Worm (Caenorhabditis elegans) whole organism, L4 larva: ENCODE measurements around the gene srd-42.

Experiments
- F26F4.8 ChIP-seq: fragments of 200-800 bp; sonication (Bioruptor generic); conservative IDR thresholded peaks from 2 replicates; pipeline ENCODE4 v1.3.6; 2022; ENCODE audit warnings: missing genetic modification characterization, missing compliant biosample characterization
- F37D6.2 ChIP-seq: sonication (generic microtip); optimal IDR thresholded peaks from 2 replicates; lab custom pipeline; 2016; ENCODE audit warnings: mild to moderate bottlenecking, missing genetic modification characterization, missing compliant biosample characterization
- R02D3.7 ChIP-seq: fragments of 150-350 bp; sonication (generic microtip); optimal IDR thresholded peaks from 3 replicates; lab custom pipeline; 2014; ENCODE audit warnings: missing biosample characterization, missing genetic modification characterization
- T26A8.4 ChIP-seq: fragments of 200-800 bp; sonication (Bioruptor generic); IDR thresholded peaks from 2 replicates; pipeline ENCODE4 v1.3.6; 2022; ENCODE audit warnings: missing genetic modification characterization, missing compliant biosample characterization
- Y5F2A.4 ChIP-seq: fragments of 200-800 bp; sonication (Bioruptor generic); optimal IDR thresholded peaks from 2 replicates; lab custom pipeline; 2018; ENCODE audit warnings: mild to moderate bottlenecking, missing genetic modification characterization, missing compliant biosample characterization
- aly-2 ChIP-seq: sonication (generic microtip); optimal IDR thresholded peaks from 2 replicates; lab custom pipeline; 2018; ENCODE audit warnings: missing biosample characterization, missing genetic modification characterization
- attf-4 ChIP-seq: sonication (generic microtip); optimal IDR thresholded peaks from 3 replicates; lab custom pipeline; 2017; ENCODE audit warnings: missing biosample characterization, missing genetic modification characterization
- ceh-62 ChIP-seq: sonication (generic microtip); optimal IDR thresholded peaks from 2 replicates; lab custom pipeline; 2017; ENCODE audit warnings: missing biosample characterization, missing genetic modification characterization
- ces-1 ChIP-seq: fragments of 150-350 bp; sonication (generic microtip); optimal IDR thresholded peaks from 4 replicates; lab custom pipeline; 2014; ENCODE audit warnings: missing biosample characterization, missing genetic modification reagents, missing genetic modification characterization
- ctbp-1 ChIP-seq: fragments of 200-800 bp; sonication (Bioruptor generic); IDR thresholded peaks from 2 replicates; pipeline ENCODE4 v1.3.6; 2022; ENCODE audit warnings: missing genetic modification reagents, missing genetic modification characterization, missing compliant biosample characterization
- daf-12 ChIP-seq: fragments of 150-350 bp; optimal IDR thresholded peaks from 2 replicates; lab custom pipeline; 2014; ENCODE audit warnings: missing biosample characterization, missing genetic modification reagents, missing genetic modification characterization
- daf-16 ChIP-seq, 3 experiments: sonication (generic microtip); optimal IDR thresholded peaks; 2 replicates each; lab custom pipeline; 2016 to 2017; ENCODE audit warnings: missing genetic modification characterization in 3 of 3, missing genetic modification reagents in 3 of 3, mild to moderate bottlenecking in 2 of 3, missing compliant biosample characterization in 2 of 3, missing biosample characterization in 1 of 3, moderate library complexity in 1 of 3
- daf-19 ChIP-seq: fragments of 200-800 bp; sonication (Bioruptor generic); conservative IDR thresholded peaks from 2 replicates; pipeline ENCODE4 v1.3.6; 2022; ENCODE audit warnings: missing genetic modification characterization, missing compliant biosample characterization
- daf-8 ChIP-seq: fragments of 200-800 bp; sonication (Bioruptor generic); IDR thresholded peaks from 2 replicates; pipeline ENCODE4 v1.3.6; 2022; ENCODE audit warnings: missing genetic modification characterization, missing compliant biosample characterization
- dmd-6 ChIP-seq: fragments of 200-800 bp; sonication (Bioruptor generic); IDR thresholded peaks from 2 replicates; pipeline ENCODE4 v1.3.6; 2022; ENCODE audit warnings: missing genetic modification reagents, missing genetic modification characterization, missing compliant biosample characterization
- duxl-1 ChIP-seq: sonication (generic microtip); optimal IDR thresholded peaks from 2 replicates; lab custom pipeline; 2016; ENCODE audit warnings: mild to moderate bottlenecking, missing genetic modification characterization, moderate library complexity, missing compliant biosample characterization; ENCODE audit not compliant: poor library complexity
- dve-1 ChIP-seq: sonication (generic microtip); optimal IDR thresholded peaks from 2 replicates; lab custom pipeline; 2017; ENCODE audit warnings: antibody characterized with exemption, mild to moderate bottlenecking, missing genetic modification characterization, missing compliant biosample characterization; ENCODE audit not compliant: insufficient read depth
- egl-27 ChIP-seq: sonication (generic microtip); optimal IDR thresholded peaks from 3 replicates; lab custom pipeline; 2017; ENCODE audit warnings: missing biosample characterization, missing genetic modification reagents, missing genetic modification characterization
- egl-43 ChIP-seq: fragments of 200-800 bp; sonication (Bioruptor generic); IDR thresholded peaks from 2 replicates; pipeline ENCODE4 v1.3.6; 2022; ENCODE audit warnings: missing genetic modification reagents, missing genetic modification characterization, missing compliant biosample characterization
- hlh-11 ChIP-seq: fragments of 200-800 bp; sonication (Bioruptor generic); optimal IDR thresholded peaks from 2 replicates; lab custom pipeline; 2018; ENCODE audit warnings: mild to moderate bottlenecking, missing genetic modification characterization, missing compliant biosample characterization
- hlh-30 ChIP-seq: sonication (generic microtip); optimal IDR thresholded peaks from 2 replicates; lab custom pipeline; 2017; ENCODE audit warnings: antibody characterized with exemption, mild to moderate bottlenecking, missing genetic modification characterization, missing compliant biosample characterization; ENCODE audit not compliant: insufficient read depth
- hmg-1.1 ChIP-seq: fragments of 200-800 bp; sonication (Bioruptor generic); IDR thresholded peaks from 2 replicates; pipeline ENCODE4 v1.3.6; 2022; ENCODE audit warnings: missing genetic modification reagents, missing genetic modification characterization, missing compliant biosample characterization
- lim-7 ChIP-seq: fragments of 200-800 bp; sonication (Bioruptor generic); IDR thresholded peaks from 2 replicates; pipeline ENCODE4 v1.3.6; 2022; ENCODE audit warnings: missing genetic modification characterization, missing compliant biosample characterization
- lin-1 ChIP-seq: fragments of 200-800 bp; sonication (Bioruptor generic); IDR thresholded peaks from 2 replicates; pipeline ENCODE4 v1.3.6; 2022; ENCODE audit warnings: missing genetic modification reagents, missing genetic modification characterization, missing compliant biosample characterization
- lin-15B ChIP-seq: fragments of 150-350 bp; sonication (generic microtip); optimal IDR thresholded peaks from 3 replicates; lab custom pipeline; 2014; ENCODE audit warnings: missing biosample characterization, missing genetic modification characterization
- lin-29 ChIP-seq: fragments of 200-800 bp; sonication (Bioruptor generic); IDR thresholded peaks from 2 replicates; pipeline ENCODE4 v1.3.6; 2022; ENCODE audit warnings: missing genetic modification reagents, missing genetic modification characterization, missing compliant biosample characterization
- lin-39 ChIP-seq: fragments of 150-350 bp; optimal IDR thresholded peaks from 2 replicates; lab custom pipeline; 2014; ENCODE audit warnings: missing biosample characterization, missing genetic modification reagents, missing genetic modification characterization
- lir-3 ChIP-seq: sonication (generic microtip); optimal IDR thresholded peaks from 2 replicates; lab custom pipeline; 2016; ENCODE audit warnings: mild to moderate bottlenecking, missing genetic modification characterization, missing compliant biosample characterization
- madf-9 ChIP-seq: fragments of 200-800 bp; sonication (Bioruptor generic); conservative IDR thresholded peaks from 2 replicates; pipeline ENCODE4 v1.3.6; 2022; ENCODE audit warnings: missing genetic modification reagents, missing genetic modification characterization, missing compliant biosample characterization
- nhr-10 ChIP-seq: fragments of 150-350 bp; optimal IDR thresholded peaks from 2 replicates; lab custom pipeline; 2014; ENCODE audit warnings: missing biosample characterization, missing genetic modification characterization
- nhr-102 ChIP-seq: sonication (generic microtip); optimal IDR thresholded peaks from 2 replicates; lab custom pipeline; 2016; ENCODE audit warnings: mild to moderate bottlenecking, missing genetic modification characterization, moderate library complexity, missing compliant biosample characterization
- nhr-11 ChIP-seq: fragments of 150-350 bp; optimal IDR thresholded peaks from 2 replicates; lab custom pipeline; 2014; ENCODE audit warnings: missing biosample characterization, missing genetic modification characterization
- nhr-28 ChIP-seq: fragments of 150-350 bp; optimal IDR thresholded peaks from 2 replicates; lab custom pipeline; 2014; ENCODE audit warnings: missing biosample characterization, missing genetic modification characterization
- nhr-42 ChIP-seq: fragments of 200-800 bp; sonication (Bioruptor generic); IDR thresholded peaks from 2 replicates; pipeline ENCODE4 v1.3.6; 2022; ENCODE audit warnings: missing genetic modification characterization, missing compliant biosample characterization
- nhr-6 ChIP-seq: fragments of 150-350 bp; optimal IDR thresholded peaks from 2 replicates; lab custom pipeline; 2014; ENCODE audit warnings: missing biosample characterization, missing genetic modification characterization
- nhr-77 ChIP-seq: fragments of 150-350 bp; optimal IDR thresholded peaks from 2 replicates; lab custom pipeline; 2014; ENCODE audit warnings: missing biosample characterization, missing genetic modification characterization
- php-3 ChIP-seq: fragments of 200-800 bp; sonication (Bioruptor generic); IDR thresholded peaks from 2 replicates; pipeline ENCODE4 v1.3.6; 2022; ENCODE audit warnings: missing genetic modification reagents, missing genetic modification characterization, missing compliant biosample characterization
- pqm-1 ChIP-seq: sonication (generic microtip); optimal IDR thresholded peaks from 2 replicates; lab custom pipeline; 2017; ENCODE audit warnings: missing biosample characterization, missing genetic modification characterization
- snpc-1.2 ChIP-seq: fragments of 200-800 bp; sonication (Bioruptor generic); IDR thresholded peaks from 2 replicates; pipeline ENCODE4 v1.3.6; 2022; ENCODE audit warnings: missing genetic modification reagents, missing genetic modification characterization, missing compliant biosample characterization
- tra-1 ChIP-seq: fragments of 200-800 bp; sonication (Bioruptor generic); IDR thresholded peaks from 2 replicates; pipeline ENCODE4 v1.3.6; 2022; ENCODE audit warnings: missing genetic modification reagents, missing genetic modification characterization, missing compliant biosample characterization
- unc-39 ChIP-seq: sonication (generic microtip); optimal IDR thresholded peaks from 2 replicates; lab custom pipeline; 2017; ENCODE audit warnings: missing biosample characterization, missing genetic modification characterization
- unc-62 ChIP-seq, 3 experiments: fragments of 150-350 bp in 1 of 3; sonication (generic microtip); optimal IDR thresholded peaks in 2 of 3; peaks in 1 of 3; 1 replicate in 1 of 3; 2 replicates in 2 of 3; lab custom pipeline; 2014 to 2017; ENCODE audit warnings: missing biosample characterization in 3 of 3, missing genetic modification characterization in 3 of 3, missing genetic modification reagents in 3 of 3, missing genotype in 1 of 3
- vab-7 ChIP-seq: fragments of 200-800 bp; sonication (Bioruptor generic); IDR thresholded peaks from 2 replicates; pipeline ENCODE4 v1.3.6; 2022; ENCODE audit warnings: missing genetic modification reagents, missing genetic modification characterization, missing compliant biosample characterization
- ztf-7 ChIP-seq: fragments of 150-350 bp; optimal IDR thresholded peaks from 2 replicates; lab custom pipeline; 2014; ENCODE audit warnings: missing biosample characterization, missing genetic modification characterization

Gene srd-42

DNA sequence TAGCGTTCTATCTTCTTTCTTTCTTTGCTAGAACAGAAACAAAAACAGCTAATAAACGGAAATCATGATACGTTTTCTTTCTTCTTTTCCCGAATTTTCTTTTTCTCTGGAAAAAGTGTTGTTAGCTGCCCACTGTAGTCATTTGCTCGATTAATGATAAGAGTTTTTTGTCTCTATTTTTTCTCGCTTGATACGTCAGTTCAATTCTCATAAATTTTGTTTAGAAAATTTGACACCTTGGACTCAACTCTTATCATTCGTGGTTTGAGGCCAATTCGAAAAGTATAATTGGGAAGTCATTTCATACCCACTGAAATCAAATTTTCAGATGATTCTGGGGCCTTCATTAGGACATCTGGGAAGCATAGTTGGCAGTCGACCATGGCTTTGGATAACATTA, 38.6 kb upstream of the srd-42 start (continued):
- TF ChIP-seq hmg-1.1 (GFP tag; lab: Robert Waterston, UW) (no peak), pqm-1 (tag; lab: Kevin White, UChicago) (peak; percentile 58), attf-4 (tag; lab: Kevin White, UChicago) (no peak), F26F4.8 (GFP tag; lab: Robert Waterston, UW) (no peak), egl-43 (GFP tag; lab: Robert Waterston, UW) (no peak), unc-62 (GFP tag; optimal IDR thresholded peaks at IDR 0.05 in 1 of 2; lab: Kevin White, UChicago) (peak in 1 of 2 experiments; percentile 23), unc-62 (tag; optimal IDR thresholded peaks at IDR 0.05; lab: Kevin White, UChicago) (no peak), ctbp-1 (GFP tag; lab: Robert Waterston, UW) (no peak), lin-39 (tag; lab: Kevin White, UChicago) (no peak), dmd-6 (GFP tag; lab: Robert Waterston, UW) (peak; percentile 62), unc-39 (tag; lab: Kevin White, UChicago) (no peak), ztf-7 (tag; lab: Kevin White, UChicago) (no peak), aly-2 (tag; lab: Kevin White, UChicago) (no peak)

DNA sequence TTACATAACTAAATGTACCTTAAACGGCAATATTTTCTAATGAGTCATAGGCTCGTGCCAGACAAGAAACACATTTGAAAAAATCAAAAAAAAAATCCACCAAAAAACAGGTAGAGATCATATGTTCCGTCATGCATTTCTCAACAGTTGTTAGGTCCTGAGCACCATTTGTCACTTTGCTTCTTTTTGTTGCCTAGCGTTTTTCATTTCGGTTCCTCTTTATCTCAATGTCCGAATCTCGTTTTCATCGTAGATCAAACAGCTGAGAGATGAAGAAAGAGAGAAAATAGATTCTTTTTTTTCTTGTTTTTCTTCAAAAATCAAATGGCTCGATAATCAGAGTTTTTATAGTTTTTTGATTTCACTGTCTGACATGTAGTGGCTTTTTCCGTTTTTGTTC, 37.7 kb upstream of the srd-42 start:
- TF ChIP-seq F37D6.2 (tag; lab: Kevin White, UChicago) (no peak), daf-16 (GFP tag; optimal IDR thresholded peaks at IDR 0.05; lab: Kevin White, UChicago) (peak in 1 of 2 experiments; percentile 81), daf-16 (tag; optimal IDR thresholded peaks at IDR 0.05; lab: Kevin White, UChicago) (no peak), hlh-30 (tag; lab: Kevin White, UChicago) (peak; percentile 46), unc-62 (GFP tag; optimal IDR thresholded peaks at IDR 0.05 in 1 of 2; lab: Kevin White, UChicago) (peak in 1 of 2 experiments; percentile 85), unc-62 (tag; optimal IDR thresholded peaks at IDR 0.05; lab: Kevin White, UChicago) (no peak), lir-3 (no peak), nhr-11 (peak; percentile 25), hlh-11 (tag; lab: Kevin White, UChicago) (peak; percentile 67), ceh-62 (tag; lab: Kevin White, UChicago) (no peak), nhr-77 (tag; lab: Kevin White, UChicago) (no peak), nhr-10 (tag; lab: Kevin White, UChicago) (no peak)

DNA sequence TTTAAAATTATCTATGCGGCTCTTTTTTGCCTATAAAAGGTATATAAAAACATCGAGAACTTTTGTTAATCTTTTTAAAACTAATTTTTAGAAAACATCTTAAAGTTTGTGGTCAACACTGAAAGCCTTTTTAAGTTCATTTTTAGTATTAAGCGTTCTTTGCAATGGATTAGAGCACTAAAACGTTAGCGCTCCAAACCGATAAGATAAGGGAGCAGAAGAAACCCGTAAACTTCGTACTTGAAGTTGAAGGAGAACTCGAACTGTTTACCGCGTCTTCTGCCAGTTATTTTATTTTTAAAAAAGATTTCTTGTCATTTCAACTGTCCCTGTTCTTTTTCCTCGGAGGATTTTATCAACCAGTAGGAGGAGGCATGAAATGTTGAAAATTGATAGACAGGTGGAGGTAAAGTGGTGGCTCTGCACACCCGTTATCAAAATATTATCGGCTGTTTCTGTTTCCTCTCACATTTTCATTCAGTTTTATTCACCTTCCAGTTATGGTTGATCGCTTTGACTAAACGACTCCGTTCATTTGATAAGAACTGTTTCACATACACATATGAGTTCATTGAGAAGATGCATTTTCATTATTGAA, 35.9 kb upstream of the srd-42 start:
- TF ChIP-seq tra-1 (GFP tag; lab: Robert Waterston, UW) (no peak), daf-8 (GFP tag; lab: Robert Waterston, UW) (no peak), daf-12 (no peak), lin-29 (GFP tag; lab: Robert Waterston, UW) (no peak), daf-16 (GFP tag; optimal IDR thresholded peaks at IDR 0.05; lab: Kevin White, UChicago) (peak in 1 of 2 experiments; percentile 49), daf-16 (tag; optimal IDR thresholded peaks at IDR 0.05; lab: Kevin White, UChicago) (peak; percentile 75), daf-19 (GFP tag; lab: Robert Waterston, UW) (no peak), pqm-1 (tag; lab: Kevin White, UChicago) (peak; percentile 68), egl-27 (tag; lab: Kevin White, UChicago) (no peak), snpc-1.2 (GFP tag; lab: Robert Waterston, UW) (no peak), ces-1 (no peak), nhr-42 (GFP tag; lab: Robert Waterston, UW) (no peak), vab-7 (no peak), lin-1 (GFP tag; lab: Robert Waterston, UW) (0 out of 2 replicates have a peak, but pooled peaks have one; percentile 35), lim-7 (no peak), nhr-102 (tag; lab: Kevin White, UChicago) (peak; percentile 46), nhr-6 (tag; lab: Kevin White, UChicago) (no peak), php-3 (peak; percentile 37; the same call in 1 of the 2 replicates), madf-9 (GFP tag; lab: Robert Waterston, UW) (no peak), R02D3.7 (tag; lab: Kevin White, UChicago) (no peak), lin-15B (no peak), dmd-6 (GFP tag; lab: Robert Waterston, UW) (peak; percentile 80), duxl-1 (tag; lab: Kevin White, UChicago) (no peak), hlh-11 (tag; lab: Kevin White, UChicago) (peak; percentile 70), Y5F2A.4 (no peak), T26A8.4 (no peak), ztf-7 (tag; lab: Kevin White, UChicago) (no peak), lin-39 (tag; lab: Kevin White, UChicago) (no peak), dve-1 (tag; lab: Kevin White, UChicago) (peak; percentile 72), nhr-11 (no peak), nhr-28 (tag; lab: Kevin White, UChicago) (peak; percentile 58)
